Fruit fly (Drosophila melanogaster) whole organism, adult: ENCODE results near the gene CG5225.

Experiments
- CG14711 ChIP-seq: fragments of 200-800 bp; sonication (Bioruptor generic); optimal IDR thresholded peaks from 2 replicates; lab custom pipeline; 2018; ENCODE audit warnings: missing biosample characterization, mild to moderate bottlenecking, missing genetic modification characterization, moderate library complexity
- CG1620 ChIP-seq: fragments of 200-800 bp; sonication (Bioruptor generic); optimal IDR thresholded peaks from 2 replicates; lab custom pipeline; 2016; ENCODE audit warnings: missing biosample characterization, missing genetic modification characterization
- CG7045 ChIP-seq: fragments of 200-800 bp; sonication (Bioruptor generic); optimal IDR thresholded peaks from 2 replicates; lab custom pipeline; 2017; ENCODE audit warnings: missing biosample characterization, mild to moderate bottlenecking, missing genetic modification characterization
- Hr96 ChIP-seq: fragments of 200-800 bp; sonication (Bioruptor generic); optimal IDR thresholded peaks from 2 replicates; lab custom pipeline; 2016; ENCODE audit warnings: missing biosample characterization, missing genetic modification characterization
- Mnt ChIP-seq: fragments of 200-800 bp; sonication (Bioruptor generic); optimal IDR thresholded peaks from 2 replicates; lab custom pipeline; 2016; ENCODE audit warnings: missing biosample characterization, mild to moderate bottlenecking, missing genetic modification characterization
- kay ChIP-seq: fragments of 200-800 bp; sonication (Bioruptor generic); peaks from one replicate; lab custom pipeline; 2016; ENCODE audit warnings: missing biosample characterization, missing genetic modification characterization, borderline replicate concordance
- ovo ChIP-seq: fragments of 200-800 bp; sonication (Bioruptor generic); optimal IDR thresholded peaks from 2 replicates; lab custom pipeline; 2016; ENCODE audit warnings: missing biosample characterization, missing genetic modification characterization
- tj ChIP-seq: fragments of 200-800 bp; sonication (Bioruptor generic); optimal IDR thresholded peaks from 3 replicates; lab custom pipeline; 2017; ENCODE audit warnings: missing biosample characterization, mild to moderate bottlenecking, missing genetic modification characterization, moderate library complexity

DNA sequence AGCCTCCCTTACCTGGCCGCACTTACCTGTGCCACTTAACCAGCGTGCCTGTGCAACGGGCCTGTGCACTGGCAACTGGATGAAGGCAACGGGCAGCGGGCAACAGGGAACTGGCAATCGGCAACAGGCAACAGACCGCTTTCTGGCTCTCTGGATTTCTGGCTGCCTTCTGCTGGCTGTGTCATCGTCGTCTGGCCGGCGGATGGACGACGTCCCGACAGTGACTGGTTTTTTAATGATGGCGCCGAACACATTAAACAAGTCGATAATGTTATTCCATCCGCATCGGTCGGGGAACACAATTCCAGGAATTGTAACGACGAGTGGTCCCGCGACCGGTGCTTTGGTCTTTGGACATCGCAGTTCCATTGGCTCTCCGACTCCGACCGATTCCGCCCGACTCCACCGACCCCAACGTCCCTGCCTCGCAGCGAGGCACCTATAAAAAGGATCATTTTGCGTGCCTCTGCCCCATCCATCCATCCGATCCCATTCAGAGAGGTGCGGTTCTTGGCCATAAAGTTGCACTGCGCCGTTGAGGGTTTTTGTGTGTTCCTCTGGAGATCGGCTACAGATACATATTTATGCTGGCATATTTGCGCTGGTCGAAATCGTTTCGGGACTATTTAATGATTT lies 33.4 kb downstream of the CG5225 start:
- TF ChIP-seq kay (GFP tag; lab: Kevin White, UChicago): no peak
- no peak for TF ChIP-seq ovo (GFP tag; lab: Kevin White, UChicago)
- no peak for TF ChIP-seq CG1620 (GFP tag; lab: Kevin White, UChicago)
- no peak for TF ChIP-seq CG7045 (GFP tag; lab: Kevin White, UChicago)
- no peak for TF ChIP-seq Hr96 (GFP tag; lab: Kevin White, UChicago)
- no peak for TF ChIP-seq Mnt
- no peak for TF ChIP-seq CG14711 (tag; lab: Kevin White, UChicago)
- no peak for TF ChIP-seq tj (GFP tag; lab: Kevin White, UChicago)
